Worm (Caenorhabditis elegans) whole organism, early embryonic: Measurements from ENCODE around the gene pcn-1.

Experiments used
- B0310.2 ChIP-seq: sonication (generic microtip); optimal IDR thresholded peaks from 2 replicates; lab custom pipeline; 2016; ENCODE audit warnings: mild to moderate bottlenecking, missing genetic modification characterization, missing compliant biosample characterization
- F13C5.2 ChIP-seq: sonication (generic microtip); optimal IDR thresholded peaks from 2 replicates; lab custom pipeline; 2017; ENCODE audit warnings: mild to moderate bottlenecking, missing genetic modification characterization, inconsistent platforms, missing compliant biosample characterization
- aly-1 ChIP-seq: sonication (generic microtip); optimal IDR thresholded peaks from 2 replicates; lab custom pipeline; 2016; ENCODE audit warnings: missing genetic modification characterization, missing compliant biosample characterization
- ama-1 ChIP-seq: fragments of 150-350 bp; optimal IDR thresholded peaks from 2 replicates; lab custom pipeline; 2014
- ceh-13 ChIP-seq: fragments of 200-800 bp; sonication (Bioruptor generic); optimal IDR thresholded peaks from 2 replicates; lab custom pipeline; 2018; ENCODE audit warnings: mild to moderate bottlenecking, missing genetic modification characterization, missing compliant biosample characterization
- ceh-36 ChIP-seq: sonication (generic microtip); optimal IDR thresholded peaks from 2 replicates; lab custom pipeline; 2016; ENCODE audit warnings: missing genetic modification characterization, inconsistent platforms, missing compliant biosample characterization
- ets-7 ChIP-seq: sonication (generic microtip); optimal IDR thresholded peaks from 2 replicates; lab custom pipeline; 2016; ENCODE audit warnings: missing genotype, missing genetic modification characterization, missing compliant biosample characterization
- flt-1 ChIP-seq: fragments of 200-800 bp; sonication (Bioruptor generic); IDR thresholded peaks from 2 replicates; pipeline ENCODE4 v1.3.6; 2022; ENCODE audit warnings: missing genetic modification characterization, missing compliant biosample characterization
- hmbx-1 ChIP-seq: sonication (generic microtip); optimal IDR thresholded peaks from 2 replicates; lab custom pipeline; 2016; ENCODE audit warnings: mild to moderate bottlenecking, missing genetic modification characterization, missing compliant biosample characterization
- hmg-4 ChIP-seq: fragments of 200-800 bp; sonication (Bioruptor generic); optimal IDR thresholded peaks from 2 replicates; lab custom pipeline; 2018; ENCODE audit warnings: mild to moderate bottlenecking, missing genetic modification characterization, missing compliant biosample characterization
- hnd-1 ChIP-seq: sonication (generic microtip); optimal IDR thresholded peaks from 2 replicates; lab custom pipeline; 2016; ENCODE audit warnings: missing genetic modification characterization, missing compliant biosample characterization
- pes-1 ChIP-seq: fragments of 200-800 bp; sonication (Bioruptor generic); IDR thresholded peaks from 2 replicates; pipeline ENCODE4 v1.3.6; 2022; ENCODE audit warnings: missing genetic modification reagents, missing genetic modification characterization, missing compliant biosample characterization
- scrt-1 ChIP-seq: fragments of 200-800 bp; sonication (Bioruptor generic); IDR thresholded peaks from 2 replicates; pipeline ENCODE4 v1.3.6; 2022; ENCODE audit warnings: missing genetic modification characterization, missing compliant biosample characterization
- sea-1 ChIP-seq: fragments of 200-800 bp; sonication (Bioruptor generic); conservative IDR thresholded peaks from 2 replicates; pipeline ENCODE4 v1.3.6; 2022; ENCODE audit warnings: missing genetic modification characterization, missing compliant biosample characterization
- tbx-11 ChIP-seq: fragments of 200-800 bp; sonication (Bioruptor generic); IDR thresholded peaks from 2 replicates; pipeline ENCODE4 v1.3.6; 2022; ENCODE audit warnings: missing genetic modification characterization, missing compliant biosample characterization
- tbx-37 ChIP-seq: fragments of 200-800 bp; sonication (Bioruptor generic); conservative IDR thresholded peaks from 2 replicates; pipeline ENCODE4 v1.3.6; 2022; ENCODE audit warnings: missing genetic modification reagents, missing genetic modification characterization, missing compliant biosample characterization
- tra-4 ChIP-seq: sonication (generic microtip); optimal IDR thresholded peaks from 2 replicates; lab custom pipeline; 2017; ENCODE audit warnings: missing genetic modification characterization, missing compliant biosample characterization

The pcn-1 gene

ce11 chrIV:4007697-4008096 lies 41.6 kb downstream of the pcn-1 start, which contains the start of gene W02C12.2:
TSS of gene W02C12.2 (minus strand) at chrIV:4007973.
- TF ChIP-seq hmg-4 (GFP tag; lab: Kevin White, UChicago) (no peak), ama-1 (lab: Kevin White, UChicago) (no peak), flt-1 (GFP tag; lab: Robert Waterston, UW) (no peak), hmbx-1 (tag; lab: Kevin White, UChicago) (no peak), aly-1 (no peak), tbx-37 (no peak), scrt-1 (GFP tag; lab: Robert Waterston, UW) (no peak), sea-1 (GFP tag; lab: Robert Waterston, UW) (no peak), tra-4 (tag; lab: Kevin White, UChicago) (no peak), pes-1 (GFP tag; lab: Robert Waterston, UW) (no peak), B0310.2 (tag; lab: Kevin White, UChicago) (no peak), hnd-1 (tag; lab: Kevin White, UChicago) (no peak), tbx-11 (no peak)

- TF ChIP-seq pes-1 (GFP tag; lab: Robert Waterston, UW) (no peak), hmg-4 (GFP tag; lab: Kevin White, UChicago) (no peak), sea-1 (GFP tag; lab: Robert Waterston, UW) (no peak), scrt-1 (GFP tag; lab: Robert Waterston, UW) (no peak), flt-1 (GFP tag; lab: Robert Waterston, UW) (no peak), tbx-11 (no peak), aly-1 (no peak), tbx-37 (no peak), hmbx-1 (tag; lab: Kevin White, UChicago) (no peak)
Observed at ce11 chrIV:4005166-4005565, 44.1 kb downstream of the pcn-1 start.

- TF ChIP-seq tbx-37 (no peak), scrt-1 (GFP tag; lab: Robert Waterston, UW) (no peak), ets-7 (tag; lab: Kevin White, UChicago) (no peak), tra-4 (tag; lab: Kevin White, UChicago) (no peak), hnd-1 (tag; lab: Kevin White, UChicago) (no peak), F13C5.2 (tag; lab: Kevin White, UChicago) (no peak), ceh-13 (GFP tag; lab: Kevin White, UChicago) (no peak), hmg-4 (GFP tag; lab: Kevin White, UChicago) (no peak), hmbx-1 (tag; lab: Kevin White, UChicago) (no peak), tbx-11 (no peak), flt-1 (GFP tag; lab: Robert Waterston, UW) (no peak), pes-1 (GFP tag; lab: Robert Waterston, UW) (no peak), sea-1 (GFP tag; lab: Robert Waterston, UW) (no peak), B0310.2 (tag; lab: Kevin White, UChicago) (no peak)
Observed at ce11 chrIV:4004221-4004620, 45.0 kb downstream of the pcn-1 start.

DNA sequence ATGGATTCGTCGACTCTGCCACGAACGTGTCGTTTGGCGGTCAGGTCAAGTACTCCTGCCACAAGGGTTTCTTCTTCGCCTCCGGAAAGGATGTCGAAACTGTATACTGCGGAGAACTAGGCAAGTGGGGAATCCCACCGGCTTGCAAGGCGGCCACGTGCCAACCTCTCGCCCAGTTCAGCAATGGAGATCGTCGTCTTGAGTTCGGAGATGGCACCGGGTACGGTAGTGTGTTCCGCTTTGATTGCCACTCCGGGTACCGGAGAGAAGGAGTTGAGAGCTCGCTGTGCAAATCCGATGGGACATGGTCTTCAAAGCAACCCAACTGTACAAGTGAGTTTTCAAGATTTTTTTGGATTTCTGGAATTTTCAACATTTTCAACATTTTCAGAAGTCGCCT lies 49.6 kb downstream of the pcn-1 start:
- no peak for TF ChIP-seq ama-1 (lab: Kevin White, UChicago)
- TF ChIP-seq tbx-11: no peak
- no peak for TF ChIP-seq F13C5.2 (tag; lab: Kevin White, UChicago)

DNA sequence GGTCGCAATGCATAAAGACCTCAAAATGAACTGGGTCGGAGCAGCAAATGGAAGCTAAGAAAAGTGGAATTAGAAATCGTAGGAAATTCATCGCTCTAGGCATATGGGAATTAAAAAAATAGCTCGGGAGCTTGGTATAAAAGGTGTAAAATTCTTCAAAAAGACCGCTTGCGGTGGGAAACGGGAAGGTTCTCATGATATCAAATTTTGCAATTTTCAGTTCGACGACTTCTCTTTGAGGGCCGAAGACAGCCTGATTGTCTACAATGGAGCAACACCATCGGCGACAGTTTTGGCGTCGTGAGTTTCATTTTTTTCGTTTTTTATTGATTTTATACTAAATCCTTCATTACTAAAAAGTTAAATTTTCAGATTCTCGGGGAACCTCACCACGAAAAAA lies 50.7 kb downstream of the pcn-1 start, which contains the start of gene F47C12.8:
Gene F47C12.8 (minus strand): TSS at position 101 of the 400 bp plus-strand sequence.
- TF ChIP-seq scrt-1 (GFP tag; lab: Robert Waterston, UW): no peak
- no peak for TF ChIP-seq hmbx-1 (tag; lab: Kevin White, UChicago)
- no peak for TF ChIP-seq ceh-36 (tag; lab: Kevin White, UChicago)
- no peak for TF ChIP-seq flt-1 (GFP tag; lab: Robert Waterston, UW)
- TF ChIP-seq hnd-1 (tag; lab: Kevin White, UChicago): no peak
- TF ChIP-seq B0310.2 (tag; lab: Kevin White, UChicago): no peak
- no peak for TF ChIP-seq F13C5.2 (tag; lab: Kevin White, UChicago)
- TF ChIP-seq pes-1 (GFP tag; lab: Robert Waterston, UW): no peak
- TF ChIP-seq tbx-11: no peak
- no peak for TF ChIP-seq ceh-13 (GFP tag; lab: Kevin White, UChicago)
